Fruit fly (Drosophila melanogaster) whole organism, pupa: ENCODE results near the gene CG14423.

Experiments used
- CG17806 ChIP-seq: fragments of 200-800 bp; sonication (Bioruptor generic); optimal IDR thresholded peaks from 2 replicates; lab custom pipeline; 2018; ENCODE audit warnings: missing biosample characterization, mild to moderate bottlenecking, missing genetic modification characterization, moderate library complexity
- CG32121 ChIP-seq: fragments of 200-800 bp; sonication (Bioruptor generic); IDR thresholded peaks from 2 replicates; pipeline ENCODE4 v1.3.6; 2022; ENCODE audit warnings: missing biosample characterization, missing genetic modification characterization
- CG8159 ChIP-seq: fragments of 200-800 bp; sonication (Bioruptor generic); optimal IDR thresholded peaks from 3 replicates; lab custom pipeline; 2018; ENCODE audit warnings: missing biosample characterization, mild to moderate bottlenecking, missing genetic modification characterization, moderate library complexity
- D1 ChIP-seq: fragments of 200-800 bp; sonication (Bioruptor generic); optimal IDR thresholded peaks from 2 replicates; lab custom pipeline; 2018; ENCODE audit warnings: missing biosample characterization, mild to moderate bottlenecking, missing genetic modification characterization, moderate library complexity
- EcR ChIP-seq: fragments of 200-800 bp; sonication (Bioruptor generic); optimal IDR thresholded peaks from 3 replicates; lab custom pipeline; 2019; ENCODE audit warnings: missing biosample characterization, missing genetic modification characterization, mild to moderate bottlenecking, moderate library complexity, missing genetic modification reagents
- Pif1A ChIP-seq: fragments of 200-800 bp; sonication (Bioruptor generic); optimal IDR thresholded peaks from 3 replicates; lab custom pipeline; 2016; ENCODE audit warnings: missing biosample characterization, missing genetic modification characterization
- Pif1B ChIP-seq: fragments of 200-800 bp; sonication (Bioruptor generic); optimal IDR thresholded peaks from 3 replicates; lab custom pipeline; 2016; ENCODE audit warnings: missing biosample characterization, missing genetic modification characterization
- Snoo ChIP-seq: fragments of 200-800 bp; sonication (Bioruptor generic); optimal IDR thresholded peaks from 3 replicates; lab custom pipeline; 2017; ENCODE audit warnings: missing biosample characterization, mild to moderate bottlenecking, missing genetic modification characterization, inconsistent platforms
- fd96Ca ChIP-seq: fragments of 200-800 bp; sonication (Bioruptor generic); IDR thresholded peaks from 3 replicates; pipeline ENCODE4 v1.3.6; 2022; ENCODE audit warnings: missing biosample characterization, missing genetic modification characterization

DNA sequence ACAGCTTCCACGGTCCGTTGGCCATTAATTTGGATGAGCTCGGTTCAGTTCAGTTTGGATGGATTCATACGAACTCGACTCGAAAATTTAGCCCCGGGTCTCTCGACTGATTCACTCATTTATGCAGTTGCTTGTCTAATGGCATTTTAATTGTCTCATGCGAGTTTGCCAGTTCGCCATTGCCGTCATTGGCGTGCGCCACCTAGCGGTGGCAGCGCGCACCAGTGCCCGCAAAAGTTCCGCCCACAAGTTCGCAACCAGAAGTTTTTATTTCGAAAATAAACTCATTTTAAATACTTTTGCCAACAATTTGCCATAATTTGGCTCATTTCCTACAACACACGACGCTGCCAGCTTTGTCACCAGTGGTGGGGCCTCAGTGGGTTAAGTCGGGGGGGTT, 30.1 kb upstream of the CG14423 start:
- no peak for TF ChIP-seq CG17806
- TF ChIP-seq CG32121 (GFP tag; lab: Robert Waterston, UW): no peak
- no peak for TF ChIP-seq Pif1B (GFP tag; lab: Kevin White, UChicago)
- no peak for TF ChIP-seq EcR (GFP tag; lab: Kevin White, UChicago)
- no peak for TF ChIP-seq CG8159 (tag; lab: Kevin White, UChicago)
- no peak for TF ChIP-seq fd96Ca
- no peak for TF ChIP-seq Pif1A (GFP tag; lab: Kevin White, UChicago)
- no peak for TF ChIP-seq D1 (tag; lab: Kevin White, UChicago)
- TF ChIP-seq Snoo: no peak
